Worm (Caenorhabditis elegans): Measurements from ENCODE around the gene nrf-6.
A peak's percentile ranks its signal among the peaks of the same experiment; 100 is the strongest.

nrf-6 gene

DNA sequence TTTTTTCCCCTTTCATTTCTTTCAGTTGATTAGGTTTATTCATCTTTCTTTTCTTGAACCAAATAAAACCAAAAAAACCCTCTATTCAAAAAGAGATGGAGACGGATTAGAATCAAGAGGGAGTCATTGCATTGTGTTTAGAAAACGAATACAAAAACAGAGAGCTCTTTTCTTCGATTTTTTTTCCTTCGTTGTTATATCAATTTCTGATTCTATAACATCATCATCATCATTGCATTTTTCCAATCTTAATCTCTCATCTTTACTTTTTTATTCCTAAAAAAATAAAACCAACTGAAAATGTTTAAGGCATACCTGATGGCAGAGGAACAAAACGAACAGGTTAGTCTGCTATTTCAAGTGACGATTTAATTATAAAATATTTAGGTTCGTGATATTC is 26.3 kb upstream of the nrf-6 start, which contains the start of gene T05H10.8:
TSS of gene T05H10.8 (plus strand) at position 301 of the 400 bp plus-strand sequence.
- TF ChIP-seq C34B4.2 (tag; optimal IDR thresholded peaks at IDR 0.05) (no peak), dsc-1 (tag; optimal IDR thresholded peaks at IDR 0.05) (peak; percentile 20)

DNA sequence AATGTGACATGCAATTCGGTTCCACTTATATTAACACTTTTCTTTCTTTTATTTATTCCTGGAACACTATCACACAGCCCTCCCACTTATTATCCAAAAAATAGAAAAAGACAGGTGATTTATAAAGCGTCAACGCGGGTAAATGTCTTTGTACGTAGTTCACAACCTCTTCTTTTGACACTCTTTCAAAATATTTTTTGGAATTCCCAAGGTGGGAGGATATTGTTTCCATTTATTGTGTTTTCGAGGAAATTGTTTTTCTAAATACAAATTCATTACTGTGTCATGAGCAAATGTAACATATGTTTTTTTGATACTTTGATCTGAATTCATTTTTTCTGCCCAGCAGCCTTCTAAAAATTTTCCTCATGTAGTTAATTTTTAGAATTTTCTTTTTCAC is 25.4 kb upstream of the nrf-6 start:
- TF ChIP-seq nhr-71 (tag; optimal IDR thresholded peaks at IDR 0.05) (peak; percentile 41), dsc-1 (tag; optimal IDR thresholded peaks at IDR 0.05) (peak; percentile 45), nhr-47 (tag; optimal IDR thresholded peaks at IDR 0.05) (peak; percentile 12), lsy-2 (tag; optimal IDR thresholded peaks at IDR 0.05) (no peak), egl-13 (tag; optimal IDR thresholded peaks at IDR 0.05) (no peak), ets-5 (GFP tag; IDR thresholded peaks at IDR 0.05) (no peak), fkh-8 (tag; optimal IDR thresholded peaks at IDR 0.05) (peak; percentile 54), mdl-1 (tag; optimal IDR thresholded peaks at IDR 0.05) (no peak), hlh-4 (tag; optimal IDR thresholded peaks at IDR 0.05) (peak; percentile 52), elt-3 (tag; optimal IDR thresholded peaks at IDR 0.05) (no peak), C16A3.4 (tag; optimal IDR thresholded peaks at IDR 0.05) (no peak), C04F5.9 (tag; optimal IDR thresholded peaks at IDR 0.05) (no peak), nhr-76 (tag; optimal IDR thresholded peaks at IDR 0.05) (no peak), lin-35 (GFP tag; optimal IDR thresholded peaks at IDR 0.05) (no peak)

DNA sequence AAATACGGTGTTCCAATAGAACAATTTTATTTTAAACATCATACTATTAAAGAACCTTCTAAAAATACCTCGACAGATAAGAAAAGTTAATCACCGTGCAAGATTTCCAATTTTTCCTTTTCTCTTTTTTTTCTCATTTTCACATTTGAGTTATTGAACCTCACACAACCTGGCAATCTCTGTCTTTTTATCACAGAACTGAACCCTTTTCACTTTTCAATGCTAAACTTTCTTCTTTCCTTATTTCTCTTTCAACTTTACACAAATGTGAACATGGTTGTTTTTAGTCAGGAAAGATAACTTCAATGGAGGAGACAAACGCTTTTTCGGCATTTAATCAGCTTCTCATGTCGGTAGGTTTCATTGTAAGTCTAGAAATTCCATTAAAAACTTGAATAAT is 20.3 kb upstream of the nrf-6 start, which contains the start of gene T05H10.4:
TSS of gene T05H10.4 (plus strand) at position 301 of the 400 bp plus-strand sequence.
- TF ChIP-seq blmp-1 (tag; optimal IDR thresholded peaks at IDR 0.05): peak; percentile 53
- TF ChIP-seq lin-35 (GFP tag; optimal IDR thresholded peaks at IDR 0.05): no peak

DNA sequence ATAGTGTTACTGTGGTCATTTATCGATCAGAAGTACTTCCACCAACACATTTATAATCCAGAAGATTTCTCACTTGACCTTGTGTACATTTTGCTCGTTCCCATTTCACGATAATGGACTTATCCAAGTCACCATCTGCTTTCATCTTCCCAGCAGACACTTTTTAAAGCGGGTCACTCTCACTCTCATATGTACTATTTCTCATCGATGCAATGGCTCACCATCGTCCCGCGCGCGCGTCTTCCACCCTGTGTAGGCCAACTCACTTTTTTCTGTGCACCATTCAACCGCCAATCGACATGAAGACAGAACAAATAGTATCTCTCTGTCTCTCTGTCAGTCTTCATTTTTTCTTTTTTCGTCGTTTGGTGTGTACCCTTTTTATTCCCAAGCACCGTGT is 19.7 kb upstream of the nrf-6 start:
- TF ChIP-seq ces-1 (GFP tag; optimal IDR thresholded peaks at IDR 0.05) (no peak), irx-1 (tag; optimal IDR thresholded peaks at IDR 0.05) (no peak), nhr-237 (tag; optimal IDR thresholded peaks at IDR 0.05) (no peak), egl-13 (tag; optimal IDR thresholded peaks at IDR 0.05) (no peak)

DNA sequence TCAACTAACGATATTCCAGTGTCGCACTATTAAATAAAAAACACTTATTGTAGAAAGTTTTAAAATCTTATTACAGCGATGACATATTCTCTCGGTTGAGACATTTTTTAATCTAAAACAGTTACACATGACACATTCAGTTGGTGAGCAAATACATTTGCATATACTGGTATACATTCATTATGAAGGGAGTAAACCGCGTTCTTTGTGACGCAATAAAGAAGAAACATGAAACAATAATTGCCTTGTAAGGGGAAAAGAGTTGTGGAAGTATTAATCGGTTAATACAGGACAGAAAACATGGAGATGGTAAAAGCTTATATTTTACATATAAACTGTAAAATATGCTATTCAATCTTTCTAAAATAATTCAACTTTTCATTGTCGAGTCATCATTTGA is 18.8 kb upstream of the nrf-6 start:
- TF ChIP-seq nhr-90 (tag; optimal IDR thresholded peaks at IDR 0.05; ENCODE audit: poor library complexity): no peak
- TF ChIP-seq elt-3 (tag; optimal IDR thresholded peaks at IDR 0.05): no peak
- no peak for TF ChIP-seq lin-14 (GFP tag; optimal IDR thresholded peaks at IDR 0.05)
- no peak for TF ChIP-seq ets-5 (GFP tag; IDR thresholded peaks at IDR 0.05)
- no peak for TF ChIP-seq unc-86 (tag; optimal IDR thresholded peaks at IDR 0.05)
- no peak for TF ChIP-seq vab-15 (tag; optimal IDR thresholded peaks at IDR 0.05)
- no peak for TF ChIP-seq zip-4 (GFP tag; optimal IDR thresholded peaks at IDR 0.05)
- no peak for TF ChIP-seq lir-3 (tag; optimal IDR thresholded peaks at IDR 0.05; ENCODE audit: poor library complexity)
- no peak for TF ChIP-seq nhr-47 (tag; optimal IDR thresholded peaks at IDR 0.05)
- no peak for TF ChIP-seq mab-9 (GFP tag; IDR thresholded peaks at IDR 0.05)
- TF ChIP-seq nhr-76 (tag; optimal IDR thresholded peaks at IDR 0.05): no peak
- TF ChIP-seq snpc-4 (tag; optimal IDR thresholded peaks at IDR 0.05): no peak
- no peak for TF ChIP-seq swsn-7 (tag; optimal IDR thresholded peaks at IDR 0.05)
- no peak for TF ChIP-seq jun-1 (tag; optimal IDR thresholded peaks at IDR 0.05)
- TF ChIP-seq hlh-4 (tag; optimal IDR thresholded peaks at IDR 0.05): no peak
- no peak for TF ChIP-seq unc-130 (tag; optimal IDR thresholded peaks at IDR 0.05)
- TF ChIP-seq ceh-88 (GFP tag; IDR thresholded peaks at IDR 0.05): no peak
- TF ChIP-seq ceh-63 (GFP tag; optimal IDR thresholded peaks at IDR 0.05): no peak

DNA sequence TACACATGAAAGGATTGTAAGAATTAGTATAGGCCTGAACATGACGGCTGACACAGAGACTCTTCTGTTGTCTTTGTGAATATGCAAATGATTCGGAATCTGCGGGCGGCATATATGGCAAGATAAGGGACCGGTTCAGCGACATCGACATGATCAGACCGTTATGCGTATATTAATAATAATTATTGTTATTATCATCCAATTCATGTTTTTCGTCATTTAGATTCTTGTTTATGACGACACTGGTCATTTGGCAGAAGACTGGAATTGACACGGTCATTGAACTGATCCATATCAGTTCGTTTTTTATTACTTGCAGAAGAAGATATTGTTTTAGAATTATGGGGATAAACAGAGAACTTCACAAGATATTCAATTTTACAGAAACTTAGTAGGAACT is 18.0 kb upstream of the nrf-6 start, which contains the start of gene mtre-1:
TSS of gene mtre-1 (minus strand) at position 101 of the 400 bp plus-strand sequence.
- TF ChIP-seq mep-1 (tag; optimal IDR thresholded peaks at IDR 0.05) (no peak), sup-37 (GFP tag; optimal IDR thresholded peaks at IDR 0.05) (no peak), snpc-4 (tag; optimal IDR thresholded peaks at IDR 0.05) (no peak), C34B4.2 (tag; optimal IDR thresholded peaks at IDR 0.05) (no peak), tlp-1 (tag; optimal IDR thresholded peaks at IDR 0.05) (no peak), nhr-11 (tag; optimal IDR thresholded peaks at IDR 0.05) (no peak), snu-23 (GFP tag; optimal IDR thresholded peaks at IDR 0.05) (no peak), mdl-1 (tag; optimal IDR thresholded peaks at IDR 0.05) (no peak), elt-2 (tag; optimal IDR thresholded peaks at IDR 0.05) (no peak), egl-13 (tag; optimal IDR thresholded peaks at IDR 0.05) (no peak), jun-1 (tag; optimal IDR thresholded peaks at IDR 0.05) (no peak), fos-1 (tag; optimal IDR thresholded peaks at IDR 0.05) (no peak), sox-4 (tag; optimal IDR thresholded peaks at IDR 0.05) (no peak), Y116A8C.19 (tag; optimal IDR thresholded peaks at IDR 0.05; ENCODE audit: borderline replicate concordance) (no peak), unc-30 (tag; optimal IDR thresholded peaks at IDR 0.05) (no peak), unc-130 (tag; optimal IDR thresholded peaks at IDR 0.05) (no peak), fkh-8 (tag; optimal IDR thresholded peaks at IDR 0.05) (no peak), xbp-1 (tag; optimal IDR thresholded peaks at IDR 0.05) (no peak), blmp-1 (tag; optimal IDR thresholded peaks at IDR 0.05) (no peak), unc-86 (tag; optimal IDR thresholded peaks at IDR 0.05) (no peak)
